Worm (Caenorhabditis elegans): Measurements from ENCODE around the gene F14H12.8.

DNA sequence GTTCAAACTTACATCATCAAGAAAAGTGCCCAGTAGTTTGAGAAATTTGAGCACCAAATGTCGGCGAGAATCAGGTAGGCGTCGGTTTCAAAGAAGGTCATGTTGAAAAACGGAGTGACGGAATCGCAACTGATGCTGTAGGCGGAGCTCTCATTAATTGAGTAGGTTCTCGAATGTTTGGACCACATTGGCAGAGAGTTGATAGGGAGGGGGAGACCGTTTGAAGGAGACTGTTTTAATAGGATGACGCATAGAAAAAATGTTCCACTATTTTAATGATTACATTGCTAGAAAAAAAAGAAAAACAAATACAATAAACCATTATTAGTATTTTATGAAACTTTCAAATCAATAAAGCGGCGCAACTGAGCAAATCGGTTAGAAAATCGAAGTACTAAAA is 1.6 kb downstream of the F14H12.8 start, which contains the start of gene F14H12.17:
- no peak for TF ChIP-seq ama-1 (optimal IDR thresholded peaks at IDR 0.05)
- TF ChIP-seq nhr-12 (tag; optimal IDR thresholded peaks at IDR 0.05): no peak
- TF ChIP-seq lin-35 (GFP tag; optimal IDR thresholded peaks at IDR 0.05): no peak
- TF ChIP-seq nhr-28 (tag; optimal IDR thresholded peaks at IDR 0.05): no peak
- TF ChIP-seq aly-2 (tag; optimal IDR thresholded peaks at IDR 0.05): no peak
- no peak for TF ChIP-seq nhr-76 (tag; optimal IDR thresholded peaks at IDR 0.05)
- TF ChIP-seq nhr-11 (tag; optimal IDR thresholded peaks at IDR 0.05): no peak
- TF ChIP-seq ztf-11 (tag; optimal IDR thresholded peaks at IDR 0.05): no peak
- no peak for TF ChIP-seq elt-3 (tag; optimal IDR thresholded peaks at IDR 0.05)
- TF ChIP-seq egl-27 (tag; optimal IDR thresholded peaks at IDR 0.05): no peak
- no peak for TF ChIP-seq mef-2 (tag; optimal IDR thresholded peaks at IDR 0.05)
- no peak for TF ChIP-seq lin-15B (tag; optimal IDR thresholded peaks at IDR 0.05)
